Worm (Caenorhabditis elegans) whole organism, midembryonic: ENCODE measurements around the gene F47C12.6.

Experiments
- cog-1 ChIP-seq: sonication (generic microtip); optimal IDR thresholded peaks from 2 replicates; lab custom pipeline; 2016; ENCODE audit warnings: missing genetic modification characterization, missing compliant biosample characterization
- flt-1 ChIP-seq: fragments of 200-800 bp; sonication (Bioruptor generic); IDR thresholded peaks from 2 replicates; pipeline ENCODE4 v1.3.6; 2022; ENCODE audit warnings: missing genetic modification characterization, missing compliant biosample characterization
- klf-2 ChIP-seq: fragments of 200-800 bp; sonication (Bioruptor generic); conservative IDR thresholded peaks from 2 replicates; pipeline ENCODE4 v1.3.6; 2022; ENCODE audit warnings: missing genetic modification reagents, missing genetic modification characterization, missing compliant biosample characterization
- med-1 ChIP-seq: sonication (generic microtip); optimal IDR thresholded peaks from 2 replicates; lab custom pipeline; 2017; ENCODE audit warnings: missing genetic modification characterization, mild to moderate bottlenecking, missing compliant biosample characterization, antibody characterized with exemption, missing genetic modification reagents; ENCODE audit not compliant: insufficient read depth
- ref-1 ChIP-seq: fragments of 200-800 bp; sonication (Bioruptor generic); conservative IDR thresholded peaks from 2 replicates; pipeline ENCODE4 v1.3.6; 2022; ENCODE audit warnings: missing genetic modification reagents, missing genetic modification characterization, missing compliant biosample characterization
- tab-1 ChIP-seq: fragments of 200-800 bp; sonication (Bioruptor generic); IDR thresholded peaks from 2 replicates; pipeline ENCODE4 v1.3.6; 2022; ENCODE audit warnings: missing genetic modification characterization, missing compliant biosample characterization
- ztf-23 ChIP-seq: fragments of 200-800 bp; sonication (Bioruptor generic); IDR thresholded peaks from 2 replicates; pipeline ENCODE4 v1.3.6; 2022; ENCODE audit warnings: missing genetic modification reagents, missing genetic modification characterization, missing compliant biosample characterization
- ztf-29 ChIP-seq: fragments of 200-800 bp; sonication (Bioruptor generic); IDR thresholded peaks from 2 replicates; pipeline ENCODE4 v1.3.6; 2022; ENCODE audit warnings: missing genetic modification reagents, missing genetic modification characterization, missing compliant biosample characterization

ce11 chrIV:4013621-4014020 lies 20.4 kb upstream of the F47C12.6 start:
- TF ChIP-seq ztf-23 (GFP tag; lab: Robert Waterston, UW) (no peak), ref-1 (GFP tag; lab: Robert Waterston, UW) (no peak), ztf-29 (GFP tag; lab: Robert Waterston, UW) (no peak), flt-1 (GFP tag; lab: Robert Waterston, UW) (no peak), klf-2 (GFP tag; lab: Robert Waterston, UW) (no peak), med-1 (GFP tag; lab: Kevin White, UChicago) (no peak), cog-1 (tag; lab: Kevin White, UChicago) (no peak), tab-1 (GFP tag; lab: Robert Waterston, UW) (no peak)
